Fruit fly (Drosophila melanogaster) whole organism, embryonic: ENCODE measurements around the gene CG14125.
A peak's percentile ranks its signal among the peaks of the same experiment; 100 is the strongest.

Experiments used
- Atf-2 ChIP-seq: fragments of 200-800 bp; sonication (Bioruptor generic); optimal IDR thresholded peaks from 2 replicates; lab custom pipeline; 2016; ENCODE audit warnings: missing biosample characterization, missing genetic modification characterization
- B-H1 ChIP-seq: fragments of 200-800 bp; sonication (Bioruptor generic); IDR thresholded peaks from 3 replicates; pipeline ENCODE4 v1.3.6; 2022; ENCODE audit warnings: missing biosample characterization, missing genetic modification characterization
- CG10462 ChIP-seq: fragments of 200-800 bp; sonication (Bioruptor generic); optimal IDR thresholded peaks from 2 replicates; lab custom pipeline; 2016; ENCODE audit warnings: missing biosample characterization, missing genetic modification characterization
- CG13123 ChIP-seq: fragments of 200-800 bp; sonication (Bioruptor generic); optimal IDR thresholded peaks from 2 replicates; lab custom pipeline; 2016; ENCODE audit warnings: missing biosample characterization, missing genetic modification characterization
- CG15601 ChIP-seq: fragments of 200-800 bp; sonication (Bioruptor generic); optimal IDR thresholded peaks from 3 replicates; lab custom pipeline; 2019; ENCODE audit warnings: missing biosample characterization, mild to moderate bottlenecking, missing genetic modification characterization, moderate library complexity
- CG1603 ChIP-seq: fragments of 200-800 bp; sonication (Bioruptor generic); optimal IDR thresholded peaks from 2 replicates; lab custom pipeline; 2019; ENCODE audit warnings: missing biosample characterization, mild to moderate bottlenecking, missing genetic modification characterization, moderate library complexity
- CG1832 ChIP-seq: fragments of 200-800 bp; sonication (Bioruptor generic); optimal IDR thresholded peaks from 2 replicates; lab custom pipeline; 2017; ENCODE audit warnings: missing biosample characterization, mild to moderate bottlenecking, missing genetic modification characterization, inconsistent platforms
- CG2199 ChIP-seq: fragments of 200-800 bp; sonication (Bioruptor generic); IDR thresholded peaks from 3 replicates; pipeline ENCODE4 v1.3.6; 2022; ENCODE audit warnings: missing biosample characterization, missing genetic modification characterization
- CG31441 ChIP-seq: fragments of 200-800 bp; sonication (Bioruptor generic); IDR thresholded peaks from 2 replicates; pipeline ENCODE4 v1.3.6; 2022; ENCODE audit warnings: missing biosample characterization, missing genetic modification characterization
- CG34376 ChIP-seq: fragments of 200-800 bp; sonication (Bioruptor generic); optimal IDR thresholded peaks from 2 replicates; lab custom pipeline; 2018; ENCODE audit warnings: missing biosample characterization, mild to moderate bottlenecking, missing genetic modification characterization
- CG3726 ChIP-seq: fragments of 200-800 bp; sonication (Bioruptor generic); IDR thresholded peaks from 3 replicates; pipeline ENCODE4, ENCODE4 v1.3.6; 2022; ENCODE audit warnings: missing biosample characterization, missing genetic modification characterization
- CG3995 ChIP-seq: fragments of 200-800 bp; sonication (Bioruptor generic); optimal IDR thresholded peaks from 3 replicates; lab custom pipeline; 2016; ENCODE audit warnings: missing biosample characterization, missing genetic modification characterization
- CG6791 ChIP-seq: fragments of 200-800 bp; sonication (Bioruptor generic); IDR thresholded peaks from 3 replicates; pipeline ENCODE4 v1.3.6; 2022; ENCODE audit warnings: missing biosample characterization, missing genetic modification characterization; ENCODE audit not compliant: partially characterized antibody
- CG8290 ChIP-seq, 3 experiments: fragments of 200-800 bp; sonication (Bioruptor generic); optimal IDR thresholded peaks; 2 replicates each; lab custom pipeline; 2016 to 2019; ENCODE audit warnings: missing biosample characterization in 3 of 3, missing genetic modification characterization in 3 of 3, mild to moderate bottlenecking in 2 of 3, moderate library complexity in 1 of 3
- Deaf1 ChIP-seq: fragments of 200-800 bp; optimal IDR thresholded peaks from 3 replicates; lab custom pipeline; 2019; ENCODE audit warnings: missing biosample characterization, mild to moderate bottlenecking, missing genetic modification characterization, moderate library complexity
- HLHmδ ChIP-seq: fragments of 200-800 bp; sonication (Bioruptor generic); optimal IDR thresholded peaks from 2 replicates; lab custom pipeline; 2018; ENCODE audit warnings: missing biosample characterization, mild to moderate bottlenecking, missing genetic modification characterization, moderate library complexity
- Hr39 ChIP-seq: fragments of >200 bp; optimal IDR thresholded peaks from 2 replicates; lab custom pipeline; 2017
- MTF-1 ChIP-seq: fragments of 200-800 bp; sonication (Bioruptor generic); optimal IDR thresholded peaks from 2 replicates; lab custom pipeline; 2018; ENCODE audit warnings: missing biosample characterization, mild to moderate bottlenecking, missing genetic modification characterization, borderline replicate concordance
- Max ChIP-seq: fragments of 200-800 bp; sonication (Bioruptor generic); optimal IDR thresholded peaks from 2 replicates; lab custom pipeline; 2016; ENCODE audit warnings: missing biosample characterization, mild to moderate bottlenecking, missing genetic modification characterization
- Myb ChIP-seq: fragments of 200-800 bp; sonication (Bioruptor generic); optimal IDR thresholded peaks from 2 replicates; lab custom pipeline; 2016; ENCODE audit warnings: missing biosample characterization, missing genetic modification characterization
- Optix ChIP-seq: fragments of 200-800 bp; sonication (Bioruptor generic); IDR thresholded peaks from 3 replicates; pipeline ENCODE4 v1.3.6; 2022; ENCODE audit warnings: missing biosample characterization, missing genetic modification characterization
- Rx ChIP-seq: fragments of 200-800 bp; sonication (Bioruptor generic); IDR thresholded peaks from 2 replicates; pipeline ENCODE4 v1.3.6; 2022; ENCODE audit warnings: missing biosample characterization, missing genetic modification characterization
- Side ChIP-seq: fragments of 200-800 bp; sonication (Bioruptor generic); optimal IDR thresholded peaks from 2 replicates; lab custom pipeline; 2016; ENCODE audit warnings: missing biosample characterization, missing genetic modification characterization
- TFAM ChIP-seq: fragments of 200-800 bp; sonication (Bioruptor generic); optimal IDR thresholded peaks from 2 replicates; lab custom pipeline; 2017; ENCODE audit warnings: missing biosample characterization, missing genetic modification characterization, inconsistent platforms
- bcd ChIP-seq: fragments of 200-800 bp; sonication (Bioruptor generic); optimal IDR thresholded peaks from 2 replicates; lab custom pipeline; 2017; ENCODE audit warnings: missing biosample characterization, mild to moderate bottlenecking, missing genetic modification characterization
- cwo ChIP-seq: fragments of 200-800 bp; sonication (Bioruptor generic); optimal IDR thresholded peaks from 3 replicates; lab custom pipeline; 2017; ENCODE audit warnings: missing biosample characterization, missing genetic modification characterization, mild to moderate bottlenecking, moderate library complexity, missing genetic modification reagents
- eyg ChIP-seq: fragments of 200-800 bp; sonication (Bioruptor generic); optimal IDR thresholded peaks from 3 replicates; lab custom pipeline; 2016; ENCODE audit warnings: missing biosample characterization, missing genetic modification characterization
- fu2 ChIP-seq: fragments of 200-800 bp; sonication (Bioruptor generic); optimal IDR thresholded peaks from 2 replicates; lab custom pipeline; 2016; ENCODE audit warnings: missing biosample characterization, missing genetic modification characterization
- gsb ChIP-seq: fragments of 200-800 bp; sonication (Bioruptor generic); IDR thresholded peaks from 2 replicates; pipeline ENCODE4 v1.3.6; 2022; ENCODE audit warnings: missing biosample characterization, missing genetic modification characterization
- ind ChIP-seq: fragments of 200-800 bp; sonication (Bioruptor generic); optimal IDR thresholded peaks from 3 replicates; lab custom pipeline; 2016; ENCODE audit warnings: missing biosample characterization, missing genetic modification characterization
- nerfin-1 ChIP-seq: fragments of 200-800 bp; sonication (Bioruptor generic); optimal IDR thresholded peaks from 3 replicates; lab custom pipeline; 2019; ENCODE audit warnings: missing biosample characterization, mild to moderate bottlenecking, missing genetic modification characterization, moderate library complexity
- nom ChIP-seq: fragments of 200-800 bp; sonication (Bioruptor generic); optimal IDR thresholded peaks from 2 replicates; lab custom pipeline; 2017; ENCODE audit warnings: missing biosample characterization, missing genetic modification characterization, mild to moderate bottlenecking, moderate library complexity, missing genetic modification reagents
- org-1 ChIP-seq: fragments of 200-800 bp; sonication (Bioruptor generic); optimal IDR thresholded peaks from 2 replicates; lab custom pipeline; 2017; ENCODE audit warnings: missing biosample characterization, missing genetic modification characterization
- rib ChIP-seq: fragments of 200-800 bp; sonication (Bioruptor generic); IDR thresholded peaks from 2 replicates; pipeline ENCODE4 v1.3.6; 2022; ENCODE audit warnings: missing biosample characterization, missing genetic modification characterization
- sd ChIP-seq: fragments of 200-800 bp; sonication (Bioruptor generic); optimal IDR thresholded peaks from 3 replicates; lab custom pipeline; 2018; ENCODE audit warnings: missing biosample characterization, mild to moderate bottlenecking, missing genetic modification characterization, moderate library complexity
- sima ChIP-seq: fragments of 200-800 bp; sonication (Bioruptor generic); optimal IDR thresholded peaks from 2 replicates; lab custom pipeline; 2016; ENCODE audit warnings: missing biosample characterization, missing genetic modification characterization
- slou ChIP-seq: fragments of 200-800 bp; sonication (Bioruptor generic); optimal IDR thresholded peaks from 3 replicates; lab custom pipeline; 2016; ENCODE audit warnings: missing biosample characterization, missing genetic modification characterization
- ssp ChIP-seq: fragments of 200-800 bp; sonication (Bioruptor generic); IDR thresholded peaks from 2 replicates; pipeline ENCODE4 v1.3.6; 2022; ENCODE audit warnings: missing biosample characterization, missing genetic modification characterization
- trem ChIP-seq: fragments of 200-800 bp; optimal IDR thresholded peaks from 3 replicates; lab custom pipeline; 2019; ENCODE audit warnings: missing biosample characterization, mild to moderate bottlenecking, missing genetic modification characterization, moderate library complexity
- wdn ChIP-seq: fragments of 200-800 bp; sonication (Bioruptor generic); IDR thresholded peaks from 2 replicates; pipeline ENCODE4 v1.3.6; 2022; ENCODE audit warnings: missing biosample characterization, missing genetic modification characterization
- zf30C ChIP-seq: fragments of 200-800 bp; sonication (Bioruptor generic); optimal IDR thresholded peaks from 3 replicates; lab custom pipeline; 2018; ENCODE audit warnings: missing biosample characterization, mild to moderate bottlenecking, missing genetic modification characterization

CG14125 gene

dm6 chr3L:12002321-12003248 is 27.9 kb downstream of the CG14125 start, which contains the start of the genes Pop2 and CG6928 (continued):
- TF ChIP-seq nom (GFP tag; lab: Kevin White, UChicago), result no peak
- no peak for TF ChIP-seq CG1832 (GFP tag; lab: Kevin White, UChicago)
- TF ChIP-seq ind (GFP tag; lab: Kevin White, UChicago), result peak; percentile 80
- peak; percentile 72 for TF ChIP-seq bcd (GFP tag; lab: Kevin White, UChicago)
- TF ChIP-seq Rx, result peak; percentile 36; the same call in 1 of the 2 replicates
- TF ChIP-seq gsb (GFP tag; lab: Robert Waterston, UW), result 0 out of 2 replicates have a peak, but pooled peaks have one; percentile 37
- peak; percentile 68 for TF ChIP-seq Atf-2 (GFP tag; lab: Kevin White, UChicago)
- TF ChIP-seq trem (tag; lab: Kevin White, UChicago), result peak; percentile 86
- no peak for TF ChIP-seq wdn (GFP tag; lab: Robert Waterston, UW)
- TF ChIP-seq CG34376 (GFP tag; lab: Kevin White, UChicago), result peak; percentile 22
- peak; percentile 63 for TF ChIP-seq CG13123
- no peak; the same call in 1 of the 2 replicates for TF ChIP-seq CG31441 (GFP tag; lab: Robert Waterston, UW)
- peak; percentile 55; the same call in 2 of the 3 replicates for TF ChIP-seq B-H1 (GFP tag; lab: Robert Waterston, UW)
- TF ChIP-seq, all 482 proteins: peak for 348

- no peak for TF ChIP-seq CG3726
- TF ChIP-seq sima (GFP tag; lab: Kevin White, UChicago), result no peak
- no peak for TF ChIP-seq ssp (GFP tag; lab: Robert Waterston, UW)
- no peak for TF ChIP-seq HLHmδ (GFP tag; lab: Kevin White, UChicago)
- no peak for TF ChIP-seq Optix
- no peak for TF ChIP-seq Myb (GFP tag; lab: Kevin White, UChicago)
- TF ChIP-seq TFAM (GFP tag; lab: Kevin White, UChicago), result no peak
- TF ChIP-seq sd (tag; lab: Kevin White, UChicago), result peak; percentile 35
- TF ChIP-seq CG8290 (GFP tag; optimal IDR thresholded peaks at IDR 0.05; lab: Kevin White, UChicago), result no peak
- TF ChIP-seq CG8290 (tag; optimal IDR thresholded peaks at IDR 0.05; lab: Kevin White, UChicago), result no peak
- no peak for TF ChIP-seq zf30C
- peak; percentile 56 for TF ChIP-seq cwo (GFP tag; lab: Kevin White, UChicago)
- no peak for TF ChIP-seq Side (GFP tag; lab: Kevin White, UChicago)
- TF ChIP-seq eyg (GFP tag; lab: Kevin White, UChicago), result no peak
- no peak for TF ChIP-seq org-1
- no peak for TF ChIP-seq Max
Observed at dm6 chr3L:12003457-12003856, 28.8 kb downstream of the CG14125 start.

- TF ChIP-seq cwo (GFP tag; lab: Kevin White, UChicago) (peak; percentile 74), CG10462 (GFP tag; lab: Kevin White, UChicago) (no peak), Hr39 (lab: Kevin White, UChicago) (no peak), CG2199 (GFP tag; lab: Robert Waterston, UW) (peak; percentile 44; the same call in 1 of the 3 replicates), TFAM (GFP tag; lab: Kevin White, UChicago) (no peak), sd (tag; lab: Kevin White, UChicago) (peak; percentile 35), fu2 (GFP tag; lab: Kevin White, UChicago) (no peak), Deaf1 (tag; lab: Kevin White, UChicago) (peak; percentile 74), CG6791 (GFP tag; lab: Robert Waterston, UW) (0 out of 3 replicates have a peak, but pooled peaks have one; percentile 43), nerfin-1 (tag; lab: Kevin White, UChicago) (no peak), CG3995 (GFP tag; lab: Kevin White, UChicago) (peak; percentile 5), CG15601 (tag; lab: Kevin White, UChicago) (peak; percentile 53), slou (GFP tag; lab: Kevin White, UChicago) (no peak), rib (GFP tag; lab: Robert Waterston, UW) (peak; percentile 11; the same call in 1 of the 2 replicates), MTF-1 (GFP tag; lab: Kevin White, UChicago) (no peak), CG1603 (no peak)
Observed at dm6 chr3L:12004136-12004535, 29.4 kb downstream of the CG14125 start.
